Fruit fly (Drosophila melanogaster): ENCODE results near the gene Ski6.

The Ski6 gene

dm6 chr2L:13191894-13192293, 30.3 kb downstream of the Ski6 start, which contains the start of the genes CG16974 and Edem2:
Gene CG16974, minus strand, starts transcription at chr2L:13191979.
Gene Edem2, plus strand, starts transcription at chr2L:13192201.
- TF ChIP-seq rgr (GFP tag; optimal IDR thresholded peaks at IDR 0.05) (no peak), br (GFP tag; optimal IDR thresholded peaks at IDR 0.05) (no peak), CrebA (GFP tag; optimal IDR thresholded peaks at IDR 0.05; ENCODE audit: borderline replicate concordance) (no peak), Rel (GFP tag; optimal IDR thresholded peaks at IDR 0.05) (no peak), Rel (tag; optimal IDR thresholded peaks at IDR 0.05) (peak; percentile 72), Dfd (GFP tag; optimal IDR thresholded peaks at IDR 0.05) (no peak), CG32264 (GFP tag; optimal IDR thresholded peaks at IDR 0.05) (no peak), psq (GFP tag; optimal IDR thresholded peaks at IDR 0.05) (peak; percentile 76), usp (GFP tag; optimal IDR thresholded peaks at IDR 0.05) (no peak), Dif (GFP tag; optimal IDR thresholded peaks at IDR 0.05; ENCODE audit: partially characterized antibody) (no peak), woc (GFP tag; optimal IDR thresholded peaks at IDR 0.05) (no peak), CG9705 (GFP tag; optimal IDR thresholded peaks at IDR 0.05) (peak; percentile 58), ey (GFP tag; optimal IDR thresholded peaks at IDR 0.05) (peak; percentile 63), Jra (GFP tag; optimal IDR thresholded peaks at IDR 0.05) (no peak), lola (GFP tag; optimal IDR thresholded peaks at IDR 0.05) (no peak), h (GFP tag; optimal IDR thresholded peaks at IDR 0.05) (no peak), HLH106 (tag; optimal IDR thresholded peaks at IDR 0.05) (no peak), N (GFP tag; optimal IDR thresholded peaks at IDR 0.05) (no peak), Abd-B (GFP tag; optimal IDR thresholded peaks at IDR 0.05) (no peak), Sp1 (GFP tag; optimal IDR thresholded peaks at IDR 0.05) (no peak), foxo (GFP tag; optimal IDR thresholded peaks at IDR 0.05) (peak in 1 of 2 experiments; percentile 88), OdsH (GFP tag; optimal IDR thresholded peaks at IDR 0.05) (no peak), GATAd (GFP tag; optimal IDR thresholded peaks at IDR 0.05) (peak; percentile 41), sv (GFP tag; optimal IDR thresholded peaks at IDR 0.05) (peak; percentile 63), dl (GFP tag; optimal IDR thresholded peaks at IDR 0.05; ENCODE audit: insufficient read depth in 1 of 2, partially characterized antibody in 2 of 2) (no peak), Hr83 (GFP tag; optimal IDR thresholded peaks at IDR 0.05; ENCODE audit: poor library complexity, severe bottlenecking) (peak; percentile 49), dmrt93B (GFP tag; optimal IDR thresholded peaks at IDR 0.05) (no peak), jim (GFP tag; optimal IDR thresholded peaks at IDR 0.05) (no peak)

- TF ChIP-seq Jra (GFP tag; optimal IDR thresholded peaks at IDR 0.05) (no peak), Dif (GFP tag; optimal IDR thresholded peaks at IDR 0.05; ENCODE audit: partially characterized antibody) (no peak)
These were observed 31.1 kb downstream of the Ski6 start for dm6 chr2L:13191052-13191678.

- TF ChIP-seq sv (GFP tag; optimal IDR thresholded peaks at IDR 0.05) (no peak), rgr (GFP tag; optimal IDR thresholded peaks at IDR 0.05) (peak; percentile 1), Jra (GFP tag; optimal IDR thresholded peaks at IDR 0.05) (no peak), foxo (GFP tag; optimal IDR thresholded peaks at IDR 0.05) (peak in 1 of 2 experiments; percentile 12), br (GFP tag; optimal IDR thresholded peaks at IDR 0.05) (peak; percentile 11), pan (optimal IDR thresholded peaks at IDR 0.05) (no peak), lola (GFP tag; optimal IDR thresholded peaks at IDR 0.05) (no peak), Sp1 (GFP tag; optimal IDR thresholded peaks at IDR 0.05) (peak; percentile 49), brk (GFP tag; optimal IDR thresholded peaks at IDR 0.05) (no peak), ey (GFP tag; optimal IDR thresholded peaks at IDR 0.05) (no peak), dsf (GFP tag; optimal IDR thresholded peaks at IDR 0.05; ENCODE audit: borderline replicate concordance) (no peak), Rel (GFP tag; optimal IDR thresholded peaks at IDR 0.05) (no peak), Rel (tag; optimal IDR thresholded peaks at IDR 0.05) (peak; percentile 85), dl (GFP tag; optimal IDR thresholded peaks at IDR 0.05; ENCODE audit: insufficient read depth in 1 of 2, partially characterized antibody in 2 of 2) (no peak), h (GFP tag; optimal IDR thresholded peaks at IDR 0.05) (peak; percentile 43), fru (GFP tag; optimal IDR thresholded peaks at IDR 0.05) (peak; percentile 56), Hnf4 (GFP tag; optimal IDR thresholded peaks at IDR 0.05) (no peak), N (GFP tag; optimal IDR thresholded peaks at IDR 0.05) (no peak)
These were observed 31.7 kb downstream of the Ski6 start for dm6 chr2L:13190534-13190933.

- no peak for TF ChIP-seq br (GFP tag; optimal IDR thresholded peaks at IDR 0.05)
- no peak for TF ChIP-seq Mio (GFP tag; optimal IDR thresholded peaks at IDR 0.05)
- TF ChIP-seq OdsH (GFP tag; optimal IDR thresholded peaks at IDR 0.05): no peak
- TF ChIP-seq N (GFP tag; optimal IDR thresholded peaks at IDR 0.05): no peak
- TF ChIP-seq fru (GFP tag; optimal IDR thresholded peaks at IDR 0.05): no peak
- no peak for TF ChIP-seq woc (GFP tag; optimal IDR thresholded peaks at IDR 0.05)
These were observed 39.1 kb downstream of the Ski6 start, which contains the start of gene Rsph1 for dm6 chr2L:13183150-13183549. Gene Rsph1, plus strand, starts transcription at chr2L:13183450.

Data from whole organism, wandering third instar larva.